Worm (Caenorhabditis elegans) whole organism, L4/young adult: ENCODE data around the gene C13F10.1.

Experiments used
- W03F9.2 ChIP-seq: fragments of 150-350 bp; optimal IDR thresholded peaks from 2 replicates; lab custom pipeline; 2014; ENCODE audit warnings: missing biosample characterization, missing genetic modification characterization
- dao-5 ChIP-seq: sonication (generic microtip); optimal IDR thresholded peaks from 2 replicates; lab custom pipeline; 2016; ENCODE audit warnings: missing genotype, missing genetic modification characterization, moderate library complexity, missing compliant biosample characterization
- him-1 ChIP-seq: sonication (generic microtip); optimal IDR thresholded peaks from 2 replicates; lab custom pipeline; 2016; ENCODE audit warnings: missing genotype, missing genetic modification reagents, missing genetic modification characterization, missing compliant biosample characterization

DNA sequence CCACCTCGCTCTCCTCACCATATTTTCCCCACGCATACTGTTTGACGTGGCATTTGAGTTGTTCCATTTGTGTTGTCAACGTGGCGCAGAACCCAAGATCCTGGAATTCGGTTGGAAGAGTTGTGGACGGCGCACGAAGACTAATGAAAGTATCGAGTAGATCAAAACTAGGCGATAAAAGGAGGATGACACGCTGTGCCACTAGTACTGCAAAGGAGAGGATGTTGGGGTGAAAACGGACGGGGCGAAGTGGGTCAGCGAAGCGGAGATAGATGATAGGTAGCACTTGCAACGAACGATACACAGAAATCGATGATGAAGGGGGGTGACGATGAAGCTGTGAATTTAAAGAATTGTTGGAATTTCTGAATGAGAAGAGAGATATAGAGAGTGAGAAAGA lies 23.1 kb downstream of the C13F10.1 start, which contains the start of gene C05C8.7:
- TF ChIP-seq him-1 (tag; lab: Kevin White, UChicago) (no peak), dao-5 (tag; lab: Kevin White, UChicago) (no peak), W03F9.2 (no peak)
